Worm (Caenorhabditis elegans) whole organism, late embryonic: ENCODE measurements around the gene grl-18.

ENCODE experiments used
- C08G9.2 ChIP-seq: sonication (generic microtip); optimal IDR thresholded peaks from 2 replicates; lab custom pipeline; 2016; ENCODE audit warnings: mild to moderate bottlenecking, missing genetic modification characterization, moderate library complexity, missing compliant biosample characterization
- F13H6.1 ChIP-seq: sonication (generic microtip); optimal IDR thresholded peaks from 2 replicates; lab custom pipeline; 2016; ENCODE audit warnings: missing genetic modification characterization, missing compliant biosample characterization
- K02D7.2 ChIP-seq: sonication (generic microtip); optimal IDR thresholded peaks from 2 replicates; lab custom pipeline; 2017; ENCODE audit warnings: mild to moderate bottlenecking, missing genetic modification characterization, missing compliant biosample characterization
- K09A11.1 ChIP-seq: sonication (generic microtip); optimal IDR thresholded peaks from 2 replicates; lab custom pipeline; 2017; ENCODE audit warnings: antibody characterized with exemption, mild to moderate bottlenecking, missing genetic modification characterization, missing compliant biosample characterization; ENCODE audit not compliant: insufficient read depth
- T23F11.4 ChIP-seq: fragments of 200-800 bp; sonication (Bioruptor generic); optimal IDR thresholded peaks from 2 replicates; lab custom pipeline; 2018; ENCODE audit warnings: mild to moderate bottlenecking, missing genetic modification characterization, missing compliant biosample characterization
- Y22D7AL.16 ChIP-seq: sonication (generic microtip); optimal IDR thresholded peaks from 2 replicates; lab custom pipeline; 2016; ENCODE audit warnings: missing genetic modification characterization, missing compliant biosample characterization
- ahr-1 ChIP-seq: sonication (generic microtip); optimal IDR thresholded peaks from 2 replicates; lab custom pipeline; 2016; ENCODE audit warnings: missing genetic modification characterization, missing compliant biosample characterization
- ceh-2 ChIP-seq: sonication (generic microtip); optimal IDR thresholded peaks from 2 replicates; lab custom pipeline; 2016; ENCODE audit warnings: missing genotype, missing genetic modification characterization, missing compliant biosample characterization
- ceh-24 ChIP-seq: sonication (generic microtip); optimal IDR thresholded peaks from 2 replicates; lab custom pipeline; 2016; ENCODE audit warnings: mild to moderate bottlenecking, missing genetic modification characterization, missing compliant biosample characterization
- ceh-31 ChIP-seq: sonication (generic microtip); optimal IDR thresholded peaks from 2 replicates; lab custom pipeline; 2016; ENCODE audit warnings: missing genetic modification characterization, missing compliant biosample characterization
- ceh-45 ChIP-seq: fragments of 200-800 bp; sonication (Bioruptor generic); IDR thresholded peaks from 2 replicates; pipeline ENCODE4 v1.3.6; 2022; ENCODE audit warnings: missing genetic modification reagents, missing genetic modification characterization, missing compliant biosample characterization
- ceh-48 ChIP-seq: sonication (generic microtip); optimal IDR thresholded peaks from 2 replicates; lab custom pipeline; 2016; ENCODE audit warnings: missing genetic modification characterization, inconsistent platforms, missing compliant biosample characterization
- ceh-6 ChIP-seq: fragments of 200-800 bp; sonication (Bioruptor generic); optimal IDR thresholded peaks from 2 replicates; lab custom pipeline; 2018; ENCODE audit warnings: mild to moderate bottlenecking, missing genetic modification characterization, missing compliant biosample characterization
- ceh-9 ChIP-seq: sonication (generic microtip); optimal IDR thresholded peaks from 2 replicates; lab custom pipeline; 2016; ENCODE audit warnings: mild to moderate bottlenecking, missing genetic modification characterization, inconsistent platforms, missing compliant biosample characterization
- che-1 ChIP-seq: sonication (generic microtip); optimal IDR thresholded peaks from 2 replicates; lab custom pipeline; 2016; ENCODE audit warnings: mild to moderate bottlenecking, missing genetic modification characterization, missing compliant biosample characterization
- dmd-4 ChIP-seq: sonication (generic microtip); optimal IDR thresholded peaks from 2 replicates; lab custom pipeline; 2016; ENCODE audit warnings: borderline replicate concordance, missing genetic modification characterization, missing compliant biosample characterization
- elt-2 ChIP-seq: sonication (generic microtip); optimal IDR thresholded peaks from 2 replicates; lab custom pipeline; 2016; ENCODE audit warnings: missing genetic modification reagents, missing genetic modification characterization, missing compliant biosample characterization
- gmeb-2 ChIP-seq: sonication (generic microtip); optimal IDR thresholded peaks from 2 replicates; lab custom pipeline; 2016; ENCODE audit warnings: missing genetic modification characterization, inconsistent platforms, missing compliant biosample characterization
- hlh-13 ChIP-seq: fragments of 200-800 bp; sonication (Bioruptor generic); optimal IDR thresholded peaks from 2 replicates; lab custom pipeline; 2018; ENCODE audit warnings: mild to moderate bottlenecking, missing genetic modification characterization, missing compliant biosample characterization
- hlh-15 ChIP-seq: sonication (generic microtip); optimal IDR thresholded peaks from 2 replicates; lab custom pipeline; 2016; ENCODE audit warnings: missing genetic modification characterization, missing compliant biosample characterization
- hlh-6 ChIP-seq: sonication (generic microtip); optimal IDR thresholded peaks from 2 replicates; lab custom pipeline; 2016; ENCODE audit warnings: missing genotype, missing genetic modification characterization, missing compliant biosample characterization
- hlh-8 ChIP-seq: sonication (generic microtip); optimal IDR thresholded peaks from 2 replicates; lab custom pipeline; 2016; ENCODE audit warnings: missing genotype, missing genetic modification characterization, missing compliant biosample characterization
- lin-11 ChIP-seq: fragments of 200-800 bp; sonication (Bioruptor generic); optimal IDR thresholded peaks from 2 replicates; lab custom pipeline; 2018; ENCODE audit warnings: mild to moderate bottlenecking, missing genetic modification characterization, missing compliant biosample characterization
- madf-2 ChIP-seq: sonication (generic microtip); optimal IDR thresholded peaks from 2 replicates; lab custom pipeline; 2017; ENCODE audit warnings: missing genetic modification characterization, missing compliant biosample characterization
- mec-3 ChIP-seq: sonication (generic microtip); optimal IDR thresholded peaks from 2 replicates; lab custom pipeline; 2016; ENCODE audit warnings: borderline replicate concordance, missing genetic modification characterization, missing compliant biosample characterization
- nhr-11 ChIP-seq: fragments of 150-350 bp; optimal IDR thresholded peaks from 2 replicates; lab custom pipeline; 2014; ENCODE audit warnings: missing biosample characterization, missing genetic modification characterization
- odd-2 ChIP-seq: sonication (generic microtip); optimal IDR thresholded peaks from 2 replicates; lab custom pipeline; 2017; ENCODE audit warnings: antibody characterized with exemption, mild to moderate bottlenecking, missing genetic modification characterization, missing compliant biosample characterization
- pag-3 ChIP-seq: sonication (generic microtip); optimal IDR thresholded peaks from 2 replicates; lab custom pipeline; 2016; ENCODE audit warnings: missing compliant biosample characterization, missing genetic modification characterization, borderline replicate concordance
- pat-9 ChIP-seq: fragments of 200-800 bp; sonication (Bioruptor generic); optimal IDR thresholded peaks from 2 replicates; lab custom pipeline; 2018; ENCODE audit warnings: mild to moderate bottlenecking, missing genetic modification characterization, moderate library complexity, missing compliant biosample characterization
- pqm-1 ChIP-seq: sonication (generic microtip); optimal IDR thresholded peaks from 2 replicates; lab custom pipeline; 2016; ENCODE audit warnings: missing genetic modification characterization, missing compliant biosample characterization
- pros-1 ChIP-seq: fragments of 150-350 bp; optimal IDR thresholded peaks from 2 replicates; lab custom pipeline; 2014; ENCODE audit warnings: missing biosample characterization, missing genetic modification reagents, missing genetic modification characterization
- tbx-2 ChIP-seq: sonication (generic microtip); optimal IDR thresholded peaks from 2 replicates; lab custom pipeline; 2016; ENCODE audit warnings: missing genetic modification characterization, missing compliant biosample characterization
- tbx-7 ChIP-seq: sonication (generic microtip); optimal IDR thresholded peaks from 2 replicates; lab custom pipeline; 2016; ENCODE audit warnings: missing genotype, missing genetic modification characterization, missing compliant biosample characterization
- ttx-3 ChIP-seq: sonication (generic microtip); optimal IDR thresholded peaks from 2 replicates; lab custom pipeline; 2016; ENCODE audit warnings: missing genetic modification reagents, missing genetic modification characterization, missing compliant biosample characterization
- unc-3 ChIP-seq, 2 experiments: fragments of 200-800 bp in 1 of 2; sonication (Bioruptor generic) in 1 of 2; sonication (generic microtip) in 1 of 2; conservative IDR thresholded peaks in 1 of 2; optimal IDR thresholded peaks in 1 of 2; 2 replicates each; pipeline versions ENCODE4 v1.3.6 to Lab custom; 2016 to 2022; ENCODE audit warnings: missing compliant biosample characterization in 2 of 2, missing genetic modification characterization in 2 of 2, missing genetic modification reagents in 1 of 2
- unc-55 ChIP-seq: sonication (generic microtip); optimal IDR thresholded peaks from 2 replicates; lab custom pipeline; 2017; ENCODE audit warnings: missing biosample characterization, missing genetic modification reagents, missing genetic modification characterization

Gene grl-18

ce11 chrV:5513630-5514378, 25.1 kb upstream of the grl-18 start, which contains the start of the genes hpo-15 and mms-19:
TSS of gene hpo-15 (minus strand) at chrV:5513830.
TSS of gene mms-19 (plus strand) at chrV:5514348.
- TF ChIP-seq hlh-13, result no peak
- TF ChIP-seq K09A11.1 (tag; lab: Kevin White, UChicago), result no peak
- no peak for TF ChIP-seq dmd-4 (tag; lab: Kevin White, UChicago)
- no peak for TF ChIP-seq pqm-1 (tag; lab: Kevin White, UChicago)
- TF ChIP-seq mec-3 (tag; lab: Kevin White, UChicago), result no peak
- no peak for TF ChIP-seq lin-11
- TF ChIP-seq ceh-6, result no peak
- no peak for TF ChIP-seq che-1
- no peak for TF ChIP-seq T23F11.4 (GFP tag; lab: Kevin White, UChicago)
- TF ChIP-seq ceh-9 (tag; lab: Kevin White, UChicago), result no peak
- no peak for TF ChIP-seq nhr-11 (tag; lab: Kevin White, UChicago)
- TF ChIP-seq C08G9.2 (tag; lab: Kevin White, UChicago), result no peak
- TF ChIP-seq ceh-48 (tag; lab: Kevin White, UChicago), result no peak
- no peak for TF ChIP-seq pat-9 (tag; lab: Kevin White, UChicago)
- TF ChIP-seq madf-2 (tag; lab: Kevin White, UChicago), result no peak
- TF ChIP-seq ceh-24 (tag; lab: Kevin White, UChicago), result no peak
- TF ChIP-seq hlh-15, result no peak

- TF ChIP-seq Y22D7AL.16 (tag; lab: Kevin White, UChicago) (no peak), elt-2 (tag; lab: Kevin White, UChicago) (peak; percentile 15)
- TF ChIP-seq, all 69 proteins: peak for 1
Measured at ce11 chrV:5512559-5512958, 23.9 kb upstream of the grl-18 start.

ce11 chrV:5511720-5512119, 23.1 kb upstream of the grl-18 start:
- no peak for TF ChIP-seq gmeb-2
- TF ChIP-seq che-1, result no peak
- TF ChIP-seq pag-3 (tag; lab: Kevin White, UChicago), result no peak
- no peak for TF ChIP-seq ceh-45 (GFP tag; lab: Robert Waterston, UW)
- TF ChIP-seq ahr-1 (tag; lab: Kevin White, UChicago), result no peak
- TF ChIP-seq hlh-6 (tag; lab: Kevin White, UChicago), result no peak
- no peak for TF ChIP-seq ceh-2
- TF ChIP-seq tbx-2 (tag; lab: Kevin White, UChicago), result no peak
- TF ChIP-seq hlh-8 (tag; lab: Kevin White, UChicago), result no peak
- TF ChIP-seq F13H6.1 (tag; lab: Kevin White, UChicago), result no peak
- no peak for TF ChIP-seq ttx-3
- TF ChIP-seq odd-2 (tag; lab: Kevin White, UChicago), result no peak
- no peak for TF ChIP-seq unc-3 (GFP tag; conservative IDR thresholded peaks at IDR 0.05; lab: Robert Waterston, UW)
- TF ChIP-seq unc-3 (tag; optimal IDR thresholded peaks at IDR 0.05; lab: Kevin White, UChicago), result no peak
- TF ChIP-seq unc-55, result no peak
- TF ChIP-seq ceh-31 (tag; lab: Kevin White, UChicago), result no peak
- no peak for TF ChIP-seq ceh-6
- no peak for TF ChIP-seq nhr-11 (tag; lab: Kevin White, UChicago)

ce11 chrV:5509966-5510365, 21.3 kb upstream of the grl-18 start:
- no peak for TF ChIP-seq ahr-1 (tag; lab: Kevin White, UChicago)
- TF ChIP-seq pros-1 (tag; lab: Kevin White, UChicago), result no peak
- TF ChIP-seq K02D7.2 (tag; lab: Kevin White, UChicago), result no peak
- TF ChIP-seq tbx-7 (tag; lab: Kevin White, UChicago), result no peak
